Fruit fly (Drosophila melanogaster) whole organism, embryonic: ENCODE results near the gene Pc.

Source experiments
- Ada2b ChIP-seq: fragments of 200-800 bp; sonication (Bioruptor generic); IDR thresholded peaks from 2 replicates; pipeline ENCODE4 v1.3.6; 2022; ENCODE audit warnings: missing biosample characterization, missing genetic modification characterization
- B-H2 ChIP-seq: fragments of 200-800 bp; sonication (Bioruptor generic); optimal IDR thresholded peaks from 2 replicates; lab custom pipeline; 2018; ENCODE audit warnings: missing biosample characterization, mild to moderate bottlenecking, missing genetic modification characterization
- BtbVII ChIP-seq: fragments of 200-800 bp; sonication (Bioruptor generic); optimal IDR thresholded peaks from 3 replicates; lab custom pipeline; 2017; ENCODE audit warnings: missing biosample characterization, mild to moderate bottlenecking, missing genetic modification characterization
- CG10274 ChIP-seq: fragments of 200-800 bp; sonication (Bioruptor generic); optimal IDR thresholded peaks from 3 replicates; lab custom pipeline; 2017; ENCODE audit warnings: missing biosample characterization, mild to moderate bottlenecking, missing genetic modification characterization
- CG11695 ChIP-seq: fragments of 200-800 bp; sonication (Bioruptor generic); IDR thresholded peaks from 3 replicates; pipeline ENCODE4 v1.3.6; 2022; ENCODE audit warnings: missing biosample characterization, missing genetic modification characterization
- CG13287 ChIP-seq: fragments of 200-800 bp; sonication (Bioruptor generic); IDR thresholded peaks from 2 replicates; pipeline ENCODE4 v1.3.6; 2022; ENCODE audit warnings: missing biosample characterization, missing genetic modification characterization; ENCODE audit not compliant: partially characterized antibody
- CG13424 ChIP-seq: fragments of 200-800 bp; sonication (Bioruptor generic); optimal IDR thresholded peaks from 2 replicates; lab custom pipeline; 2019; ENCODE audit warnings: missing biosample characterization, mild to moderate bottlenecking, missing genetic modification characterization, moderate library complexity
- CG13775 ChIP-seq: fragments of 200-800 bp; sonication (Bioruptor generic); optimal IDR thresholded peaks from 3 replicates; lab custom pipeline; 2017; ENCODE audit warnings: missing biosample characterization, mild to moderate bottlenecking, missing genetic modification characterization
- CG14441 ChIP-seq: fragments of 200-800 bp; sonication (Bioruptor generic); IDR thresholded peaks from 2 replicates; pipeline ENCODE4 v1.3.6; 2022; ENCODE audit warnings: missing biosample characterization, missing genetic modification characterization
- CG15696 ChIP-seq: fragments of 200-800 bp; sonication (Bioruptor generic); optimal IDR thresholded peaks from 2 replicates; lab custom pipeline; 2019; ENCODE audit warnings: missing biosample characterization, mild to moderate bottlenecking, missing genetic modification characterization, moderate library complexity
- CG1647 ChIP-seq: fragments of 200-800 bp; sonication (Bioruptor generic); optimal IDR thresholded peaks from 3 replicates; lab custom pipeline; 2016; ENCODE audit warnings: missing biosample characterization, missing genetic modification characterization
- CG17612 ChIP-seq: fragments of 200-800 bp; sonication (Bioruptor generic); IDR thresholded peaks from 2 replicates; pipeline ENCODE4 v1.3.6; 2022; ENCODE audit warnings: missing biosample characterization, missing genetic modification characterization
- CG17802 ChIP-seq: fragments of 200-800 bp; sonication (Bioruptor generic); optimal IDR thresholded peaks from 2 replicates; lab custom pipeline; 2018; ENCODE audit warnings: missing biosample characterization, mild to moderate bottlenecking, missing genetic modification characterization, moderate library complexity
- CG2678 ChIP-seq: fragments of 200-800 bp; sonication (Bioruptor generic); optimal IDR thresholded peaks from 3 replicates; lab custom pipeline; 2019; ENCODE audit warnings: missing biosample characterization, mild to moderate bottlenecking, missing genetic modification characterization, moderate library complexity
- CG2875 ChIP-seq: fragments of 200-800 bp; sonication (Bioruptor generic); optimal IDR thresholded peaks from 2 replicates; lab custom pipeline; 2017; ENCODE audit warnings: missing biosample characterization, mild to moderate bottlenecking, missing genetic modification characterization, missing genetic modification reagents
- CG3065 ChIP-seq: fragments of 200-800 bp; sonication (Bioruptor generic); optimal IDR thresholded peaks from 2 replicates; lab custom pipeline; 2016; ENCODE audit warnings: missing biosample characterization, missing genetic modification characterization
- CG32532 ChIP-seq: fragments of 200-800 bp; sonication (Bioruptor generic); IDR thresholded peaks from 2 replicates; pipeline ENCODE4 v1.3.6; 2022; ENCODE audit warnings: missing biosample characterization, missing genetic modification characterization
- CG3995 ChIP-seq: fragments of 200-800 bp; sonication (Bioruptor generic); optimal IDR thresholded peaks from 3 replicates; lab custom pipeline; 2016; ENCODE audit warnings: missing biosample characterization, missing genetic modification characterization
- CG4404 ChIP-seq: fragments of 200-800 bp; sonication (Bioruptor generic); IDR thresholded peaks from 2 replicates; pipeline ENCODE4 v1.3.6; 2022; ENCODE audit warnings: missing biosample characterization, missing genetic modification characterization
- CG5180 ChIP-seq: fragments of 200-800 bp; sonication (Bioruptor generic); optimal IDR thresholded peaks from 3 replicates; lab custom pipeline; 2017; ENCODE audit warnings: missing biosample characterization, missing genetic modification characterization, mild to moderate bottlenecking, moderate library complexity, missing genetic modification reagents
- CG6654 ChIP-seq: fragments of 200-800 bp; sonication (Bioruptor generic); optimal IDR thresholded peaks from 2 replicates; lab custom pipeline; 2017; ENCODE audit warnings: missing biosample characterization, mild to moderate bottlenecking, missing genetic modification characterization
- CG8944 ChIP-seq: fragments of 200-800 bp; sonication (Bioruptor generic); optimal IDR thresholded peaks from 3 replicates; lab custom pipeline; 2016; ENCODE audit warnings: missing biosample characterization, missing genetic modification characterization
- CG9932 ChIP-seq: fragments of 200-800 bp; sonication (Bioruptor generic); IDR thresholded peaks from 2 replicates; pipeline ENCODE4 v1.3.6; 2022; ENCODE audit warnings: missing biosample characterization, missing genetic modification characterization
- Camta ChIP-seq: fragments of 200-800 bp; sonication (Bioruptor generic); optimal IDR thresholded peaks from 2 replicates; lab custom pipeline; 2016; ENCODE audit warnings: missing biosample characterization, missing genetic modification characterization
- E2f1 ChIP-seq: fragments of 200-800 bp; sonication (Bioruptor generic); IDR thresholded peaks from 2 replicates; pipeline ENCODE4 v1.3.6; 2022; ENCODE audit warnings: missing biosample characterization, missing genetic modification characterization
- Elba2 ChIP-seq: fragments of 200-800 bp; sonication (Bioruptor generic); optimal IDR thresholded peaks from 3 replicates; lab custom pipeline; 2016; ENCODE audit warnings: missing biosample characterization, missing genetic modification characterization
- HmgZ ChIP-seq: fragments of 200-800 bp; sonication (Bioruptor generic); optimal IDR thresholded peaks from 2 replicates; lab custom pipeline; 2018; ENCODE audit warnings: missing biosample characterization, mild to moderate bottlenecking, missing genetic modification characterization
- Lim3 ChIP-seq: fragments of 200-800 bp; sonication (Bioruptor generic); IDR thresholded peaks from 2 replicates; pipeline ENCODE4 v1.3.6; 2022; ENCODE audit warnings: missing biosample characterization, missing genetic modification characterization
- Nf-YA ChIP-seq: fragments of 200-800 bp; sonication (Bioruptor generic); IDR thresholded peaks from 2 replicates; pipeline ENCODE4 v1.3.6; 2022; ENCODE audit warnings: missing biosample characterization, missing genetic modification characterization
- Scr ChIP-seq: fragments of 200-800 bp; sonication (Bioruptor generic); IDR thresholded peaks from 2 replicates; pipeline ENCODE4 v1.3.6; 2022; ENCODE audit warnings: missing biosample characterization, missing genetic modification characterization; ENCODE audit not compliant: partially characterized antibody
- Sox100B ChIP-seq: fragments of 200-800 bp; sonication (Bioruptor generic); optimal IDR thresholded peaks from 3 replicates; lab custom pipeline; 2018; ENCODE audit warnings: missing biosample characterization, mild to moderate bottlenecking, missing genetic modification characterization
- Spps ChIP-seq: fragments of 200-800 bp; sonication (Bioruptor generic); optimal IDR thresholded peaks from 2 replicates; lab custom pipeline; 2018; ENCODE audit warnings: missing biosample characterization, mild to moderate bottlenecking, missing genetic modification characterization
- TFAM ChIP-seq: fragments of 200-800 bp; sonication (Bioruptor generic); optimal IDR thresholded peaks from 2 replicates; lab custom pipeline; 2017; ENCODE audit warnings: missing biosample characterization, missing genetic modification characterization, inconsistent platforms
- eyg ChIP-seq: fragments of 200-800 bp; sonication (Bioruptor generic); optimal IDR thresholded peaks from 3 replicates; lab custom pipeline; 2016; ENCODE audit warnings: missing biosample characterization, missing genetic modification characterization
- fd96Cb ChIP-seq: fragments of 200-800 bp; sonication (Bioruptor generic); optimal IDR thresholded peaks from 2 replicates; lab custom pipeline; 2018; ENCODE audit warnings: missing biosample characterization, mild to moderate bottlenecking, missing genetic modification characterization, moderate library complexity
- fru ChIP-seq: fragments of >200 bp; optimal IDR thresholded peaks from 2 replicates; lab custom pipeline; 2017
- ftz-f1 ChIP-seq: fragments of 200-800 bp; sonication (Bioruptor generic); optimal IDR thresholded peaks from 2 replicates; lab custom pipeline; 2016; ENCODE audit warnings: missing biosample characterization, missing genetic modification characterization
- gcm ChIP-seq: fragments of 200-800 bp; sonication (Bioruptor generic); optimal IDR thresholded peaks from 2 replicates; lab custom pipeline; 2019; ENCODE audit warnings: missing biosample characterization, mild to moderate bottlenecking, missing genetic modification characterization, moderate library complexity
- grau ChIP-seq: fragments of 200-800 bp; optimal IDR thresholded peaks from 3 replicates; lab custom pipeline; 2019; ENCODE audit warnings: missing biosample characterization, mild to moderate bottlenecking, missing genetic modification characterization, moderate library complexity
- gsb-n ChIP-seq: fragments of 200-800 bp; sonication (Bioruptor generic); optimal IDR thresholded peaks from 3 replicates; lab custom pipeline; 2018; ENCODE audit warnings: missing biosample characterization, mild to moderate bottlenecking, missing genetic modification characterization
- jumu ChIP-seq: fragments of 200-800 bp; sonication (Bioruptor generic); optimal IDR thresholded peaks from 3 replicates; lab custom pipeline; 2016; ENCODE audit warnings: missing biosample characterization, missing genetic modification characterization
- kay ChIP-seq: fragments of 200-800 bp; sonication (Bioruptor generic); optimal IDR thresholded peaks from 2 replicates; lab custom pipeline; 2016; ENCODE audit warnings: missing biosample characterization, missing genetic modification characterization
- lilli ChIP-seq: fragments of 200-800 bp; sonication (Bioruptor generic); optimal IDR thresholded peaks from 3 replicates; lab custom pipeline; 2016; ENCODE audit warnings: missing biosample characterization, missing genetic modification characterization
- otp ChIP-seq: fragments of 200-800 bp; sonication (Bioruptor generic); IDR thresholded peaks from 3 replicates; pipeline ENCODE4, ENCODE4 v1.3.6; 2022; ENCODE audit warnings: missing biosample characterization, missing genetic modification characterization
- pnt ChIP-seq: fragments of 200-800 bp; sonication (Bioruptor generic); optimal IDR thresholded peaks from 3 replicates; lab custom pipeline; 2016; ENCODE audit warnings: missing biosample characterization, missing genetic modification characterization
- repo ChIP-seq: fragments of 200-800 bp; sonication (Bioruptor generic); optimal IDR thresholded peaks from 2 replicates; lab custom pipeline; 2016; ENCODE audit warnings: missing biosample characterization, missing genetic modification characterization
- sc ChIP-seq, 3 experiments: fragments of >200 bp in 2 of 3; fragments of 200-800 bp in 1 of 3; sonication (Bioruptor generic) in 1 of 3; optimal IDR thresholded peaks; 2 replicates in 2 of 3; 3 replicates in 1 of 3; lab custom pipeline; 2017; ENCODE audit warnings: mild to moderate bottlenecking in 1 of 3, missing biosample characterization in 1 of 3, missing genetic modification characterization in 1 of 3, missing genetic modification reagents in 1 of 3
- sens ChIP-seq: fragments of 200-800 bp; sonication (Bioruptor generic); peaks from one replicate; lab custom pipeline; 2016; ENCODE audit warnings: missing biosample characterization, missing genetic modification characterization
- sima ChIP-seq: fragments of 200-800 bp; sonication (Bioruptor generic); optimal IDR thresholded peaks from 2 replicates; lab custom pipeline; 2016; ENCODE audit warnings: missing biosample characterization, missing genetic modification characterization
- sug ChIP-seq: fragments of 200-800 bp; optimal IDR thresholded peaks from 2 replicates; lab custom pipeline; 2019; ENCODE audit warnings: missing biosample characterization, mild to moderate bottlenecking, missing genetic modification characterization, moderate library complexity
- tup ChIP-seq: fragments of 200-800 bp; sonication (Bioruptor generic); optimal IDR thresholded peaks from 2 replicates; lab custom pipeline; 2016; ENCODE audit warnings: missing biosample characterization, mild to moderate bottlenecking, missing genetic modification characterization, moderate library complexity

Pc gene

DNA sequence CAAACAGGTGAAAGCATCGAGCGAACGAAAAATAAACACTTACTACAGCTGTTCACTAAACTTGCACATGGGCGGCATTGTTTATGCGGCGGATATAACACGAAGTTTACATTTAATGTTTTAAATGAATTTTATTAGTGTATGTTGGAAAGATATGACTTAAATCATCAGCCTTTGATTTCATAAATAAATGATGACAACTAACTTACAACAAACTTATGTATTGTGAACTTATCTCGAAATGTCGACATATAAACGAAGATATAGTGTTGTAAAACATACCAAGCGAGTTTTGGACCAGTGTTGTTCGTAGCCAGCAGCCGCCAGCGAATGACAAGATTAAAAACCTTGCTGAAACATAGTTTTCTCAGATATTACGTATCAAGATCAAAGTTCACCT lies 13.4 kb downstream of the Pc start, which contains the start of the genes CG11309 and CG7632 (continued):
- TF ChIP-seq Sox100B (GFP tag; lab: Kevin White, UChicago): peak; percentile 99
- peak; percentile 99 for TF ChIP-seq lilli (GFP tag; lab: Kevin White, UChicago)
- TF ChIP-seq CG4404: peak; percentile 83
- peak; percentile 93 for TF ChIP-seq CG17612 (GFP tag; lab: Robert Waterston, UW)
- TF ChIP-seq sc (optimal IDR thresholded peaks at IDR 0.05; lab: Kevin White, UChicago): no peak
- TF ChIP-seq sc (GFP tag; optimal IDR thresholded peaks at IDR 0.05; lab: Kevin White, UChicago): peak; percentile 99
- peak; percentile 100 for TF ChIP-seq sens
- TF ChIP-seq gsb-n: peak; percentile 99
- TF ChIP-seq BtbVII (GFP tag; lab: Kevin White, UChicago): peak; percentile 100
- TF ChIP-seq CG1647: peak; percentile 98
- TF ChIP-seq gcm (GFP tag; lab: Kevin White, UChicago): peak; percentile 100
- peak; percentile 98 for TF ChIP-seq sima (GFP tag; lab: Kevin White, UChicago)
- peak; percentile 39 for TF ChIP-seq Scr (GFP tag; lab: Robert Waterston, UW)
- peak; percentile 100 for TF ChIP-seq B-H2 (GFP tag; lab: Kevin White, UChicago)
- TF ChIP-seq TFAM (GFP tag; lab: Kevin White, UChicago): peak; percentile 96
- peak; percentile 99 for TF ChIP-seq CG15696
- peak; percentile 97 for TF ChIP-seq Ada2b (GFP tag; lab: Robert Waterston, UW)
- peak; percentile 73 for TF ChIP-seq CG13287 (GFP tag; lab: Robert Waterston, UW)
- no peak for TF ChIP-seq fru (lab: Kevin White, UChicago)
- peak; percentile 97 for TF ChIP-seq Nf-YA (GFP tag; lab: Robert Waterston, UW)
- TF ChIP-seq grau: peak; percentile 99
- peak; percentile 97 for TF ChIP-seq CG3065 (GFP tag; lab: Kevin White, UChicago)
- peak; percentile 99 for TF ChIP-seq CG2875
- TF ChIP-seq fd96Cb (tag; lab: Kevin White, UChicago): peak; percentile 99
- TF ChIP-seq CG6654 (GFP tag; lab: Kevin White, UChicago): peak; percentile 94
- TF ChIP-seq HmgZ: peak; percentile 100
- TF ChIP-seq kay (GFP tag; lab: Kevin White, UChicago): peak; percentile 97
- TF ChIP-seq CG2678 (tag; lab: Kevin White, UChicago): peak; percentile 100
- peak; percentile 96 for TF ChIP-seq CG14441
- peak; percentile 97 for TF ChIP-seq jumu (GFP tag; lab: Kevin White, UChicago)
- peak; percentile 98 for TF ChIP-seq tup (GFP tag; lab: Kevin White, UChicago)
- peak; percentile 87 for TF ChIP-seq CG3995 (GFP tag; lab: Kevin White, UChicago)
- TF ChIP-seq pnt (GFP tag; lab: Kevin White, UChicago): peak; percentile 97
- peak; percentile 100 for TF ChIP-seq CG13424 (tag; lab: Kevin White, UChicago)
- TF ChIP-seq repo (GFP tag; lab: Kevin White, UChicago): peak; percentile 98
- peak; percentile 98 for TF ChIP-seq otp (GFP tag; lab: Robert Waterston, UW)
- TF ChIP-seq Lim3 (GFP tag; lab: Robert Waterston, UW): peak; percentile 66
- TF ChIP-seq CG11695 (GFP tag; lab: Robert Waterston, UW): peak; percentile 99
- peak; percentile 94 for TF ChIP-seq CG10274
- peak; percentile 86 for TF ChIP-seq Elba2 (GFP tag; lab: Kevin White, UChicago)
- TF ChIP-seq Camta: peak; percentile 99
- TF ChIP-seq eyg (GFP tag; lab: Kevin White, UChicago): peak; percentile 98
- peak; percentile 100 for TF ChIP-seq Spps
- peak; percentile 97 for TF ChIP-seq E2f1
- peak; percentile 94 for TF ChIP-seq CG5180 (GFP tag; lab: Kevin White, UChicago)
- peak; percentile 99 for TF ChIP-seq CG13775 (GFP tag; lab: Kevin White, UChicago)
- peak; percentile 96 for TF ChIP-seq CG9932 (GFP tag; lab: Robert Waterston, UW)
- peak; percentile 93 for TF ChIP-seq CG17802 (tag; lab: Kevin White, UChicago)
- peak; percentile 99 for TF ChIP-seq sug (tag; lab: Kevin White, UChicago)
- peak; percentile 98 for TF ChIP-seq CG32532 (GFP tag; lab: Robert Waterston, UW)
- TF ChIP-seq CG8944 (GFP tag; lab: Kevin White, UChicago): peak; percentile 96
- TF ChIP-seq ftz-f1 (GFP tag; lab: Kevin White, UChicago): peak; percentile 93
